6 worm cellular contexts compared by ENCODE assay signal in genomic region chrV:6322749-6323367, ce11.
TF ChIP-seq lines count a peak whose summit lies in the region.

No protein-coding gene starts in this region.

TF ChIP-seq in whole organism, L1 larva, 84 proteins besides CTCF, POLR2A, EP300 and RAD21 (continues in another document):
- TF ChIP-seq C16A3.4 (tag; optimal IDR thresholded peaks at IDR 0.05; lab: Kevin White, UChicago) = no peak
- TF ChIP-seq Y116A8C.19 (tag; optimal IDR thresholded peaks at IDR 0.05; lab: Kevin White, UChicago; ENCODE audit: borderline replicate concordance) = no peak
- no peak for TF ChIP-seq unc-30 (tag; optimal IDR thresholded peaks at IDR 0.05; lab: Kevin White, UChicago)
- TF ChIP-seq lin-14 (GFP tag; optimal IDR thresholded peaks at IDR 0.05; lab: Kevin White, UChicago) = peak; percentile 82
- TF ChIP-seq ets-5 (GFP tag; IDR thresholded peaks at IDR 0.05; lab: Robert Waterston, UW) = no peak
- TF ChIP-seq nhr-12 (tag; optimal IDR thresholded peaks at IDR 0.05; lab: Kevin White, UChicago) = no peak
- TF ChIP-seq tlp-1 (tag; optimal IDR thresholded peaks at IDR 0.05; lab: Kevin White, UChicago) = no peak
- TF ChIP-seq ztf-4 (tag; optimal IDR thresholded peaks at IDR 0.05; lab: Kevin White, UChicago) = no peak
- TF ChIP-seq ceh-82 (tag; optimal IDR thresholded peaks at IDR 0.05; lab: Kevin White, UChicago) = no peak
- no peak for TF ChIP-seq hlh-17 (GFP tag; optimal IDR thresholded peaks at IDR 0.05; lab: Kevin White, UChicago; ENCODE audit: borderline replicate concordance)
- no peak for TF ChIP-seq zip-4 (GFP tag; optimal IDR thresholded peaks at IDR 0.05; lab: Kevin White, UChicago)
- TF ChIP-seq mep-1 (tag; optimal IDR thresholded peaks at IDR 0.05; lab: Kevin White, UChicago) = peak; percentile 64
- TF ChIP-seq elt-3 (tag; optimal IDR thresholded peaks at IDR 0.05; lab: Kevin White, UChicago) = peak in 5 of 6 experiments; percentile 14 to 69 (median 56)
- TF ChIP-seq ceh-8 (GFP tag; optimal IDR thresholded peaks at IDR 0.05; lab: Kevin White, UChicago) = no peak
- no peak for TF ChIP-seq xbp-1 (tag; optimal IDR thresholded peaks at IDR 0.05; lab: Kevin White, UChicago)

TF ChIP-seq in whole organism, L2 larva, 48 proteins besides CTCF, POLR2A, EP300 and RAD21:
- TF ChIP-seq ceh-16 (tag; optimal IDR thresholded peaks at IDR 0.05; lab: Kevin White, UChicago) = no peak
- peak; percentile 69 for TF ChIP-seq sma-9 (GFP tag; optimal IDR thresholded peaks at IDR 0.05; lab: Kevin White, UChicago)
- no peak for TF ChIP-seq sma-9 (tag; optimal IDR thresholded peaks at IDR 0.05; lab: Kevin White, UChicago)
- TF ChIP-seq ama-1 (optimal IDR thresholded peaks at IDR 0.05; lab: Kevin White, UChicago) = no peak
- TF ChIP-seq sma-3 (GFP tag; optimal IDR thresholded peaks at IDR 0.05; lab: Kevin White, UChicago) = peak; percentile 80
- TF ChIP-seq elt-1 (tag; optimal IDR thresholded peaks at IDR 0.05; lab: Kevin White, UChicago) = no peak
- TF ChIP-seq nhr-129 (tag; optimal IDR thresholded peaks at IDR 0.05; lab: Kevin White, UChicago) = peak; percentile 52
- peak; percentile 75 for TF ChIP-seq nhr-25 (tag; optimal IDR thresholded peaks at IDR 0.05; lab: Kevin White, UChicago)
- peak; percentile 3 for TF ChIP-seq crh-2 (tag; optimal IDR thresholded peaks at IDR 0.05; lab: Kevin White, UChicago)
- no peak for TF ChIP-seq mab-5 (tag; optimal IDR thresholded peaks at IDR 0.05; lab: Kevin White, UChicago)
- TF ChIP-seq nhr-23 (tag; optimal IDR thresholded peaks at IDR 0.05; lab: Kevin White, UChicago) = no peak
- TF ChIP-seq blmp-1 (tag; optimal IDR thresholded peaks at IDR 0.05; lab: Kevin White, UChicago; ENCODE audit: insufficient read depth) = peak; percentile 3
- TF ChIP-seq fos-1 (tag; optimal IDR thresholded peaks at IDR 0.05; lab: Kevin White, UChicago) = peak; percentile 14
- peak; percentile 60 for TF ChIP-seq nhr-21 (tag; optimal IDR thresholded peaks at IDR 0.05; lab: Kevin White, UChicago)
- peak; percentile 15 for TF ChIP-seq ztf-4 (tag; optimal IDR thresholded peaks at IDR 0.05; lab: Kevin White, UChicago)

TF ChIP-seq in whole organism, L3 larva, 47 proteins besides CTCF, POLR2A, EP300 and RAD21:
- TF ChIP-seq nhr-43 (tag; optimal IDR thresholded peaks at IDR 0.05; lab: Kevin White, UChicago; ENCODE audit: poor library complexity, severe bottlenecking) = peak; percentile 20
- no peak for TF ChIP-seq tbx-2 (tag; optimal IDR thresholded peaks at IDR 0.05; lab: Kevin White, UChicago)
- peak; percentile 68 for TF ChIP-seq nhr-25 (tag; optimal IDR thresholded peaks at IDR 0.05; lab: Kevin White, UChicago)
- peak; percentile 53 for TF ChIP-seq nhr-23 (tag; optimal IDR thresholded peaks at IDR 0.05; lab: Kevin White, UChicago)
TF ChIP-seq in whole organism, L3 larva: peak in this region for 3.

TF ChIP-seq in whole organism, L4 larva, 104 proteins besides CTCF, POLR2A, EP300 and RAD21 (continues in another document):
- peak; percentile 48 for TF ChIP-seq hlh-11 (tag; optimal IDR thresholded peaks at IDR 0.05; lab: Kevin White, UChicago)
- TF ChIP-seq unc-62 (GFP tag; optimal IDR thresholded peaks at IDR 0.05 in 1 of 2; lab: Kevin White, UChicago) = peak in 1 of 2 experiments; percentile 99
- no peak for TF ChIP-seq unc-62 (tag; optimal IDR thresholded peaks at IDR 0.05; lab: Kevin White, UChicago)
- peak; percentile 12 for TF ChIP-seq cey-2 (tag; optimal IDR thresholded peaks at IDR 0.05; lab: Kevin White, UChicago; ENCODE audit: borderline replicate concordance, insufficient read depth)
- no peak for TF ChIP-seq attf-4 (tag; optimal IDR thresholded peaks at IDR 0.05; lab: Kevin White, UChicago)
- TF ChIP-seq ceh-32 (tag; optimal IDR thresholded peaks at IDR 0.05; lab: Kevin White, UChicago; ENCODE audit: poor library complexity) = no peak
- TF ChIP-seq dpl-1 (GFP tag; optimal IDR thresholded peaks at IDR 0.05; lab: Kevin White, UChicago) = no peak
- no peak for TF ChIP-seq D1046.2 (GFP tag; IDR thresholded peaks at IDR 0.05; lab: Robert Waterston, UW)
- no peak for TF ChIP-seq lin-1 (GFP tag; IDR thresholded peaks at IDR 0.05; lab: Robert Waterston, UW)
- no peak for TF ChIP-seq zfp-2 (tag; optimal IDR thresholded peaks at IDR 0.05; lab: Kevin White, UChicago)
- TF ChIP-seq dmd-6 (GFP tag; IDR thresholded peaks at IDR 0.05; lab: Robert Waterston, UW) = peak; percentile 18; the same call in 1 of the 2 replicates
- peak; percentile 9 for TF ChIP-seq nhr-6 (tag; optimal IDR thresholded peaks at IDR 0.05; lab: Kevin White, UChicago)
- no peak for TF ChIP-seq ceh-20 (GFP tag; IDR thresholded peaks at IDR 0.05; lab: Robert Waterston, UW)
- no peak for TF ChIP-seq daf-19 (GFP tag; conservative IDR thresholded peaks at IDR 0.05; lab: Robert Waterston, UW)
- TF ChIP-seq lin-39 (tag; optimal IDR thresholded peaks at IDR 0.05; lab: Kevin White, UChicago) = no peak
- no peak for TF ChIP-seq sdz-12 (GFP tag; optimal IDR thresholded peaks at IDR 0.05; lab: Kevin White, UChicago)
- TF ChIP-seq lin-13 (GFP tag; optimal IDR thresholded peaks at IDR 0.05; lab: Kevin White, UChicago) = no peak
- TF ChIP-seq F10B5.3 (tag; optimal IDR thresholded peaks at IDR 0.05; lab: Kevin White, UChicago) = no peak
- TF ChIP-seq nhr-237 (tag; optimal IDR thresholded peaks at IDR 0.05; lab: Kevin White, UChicago) = no peak
- TF ChIP-seq nhr-28 (tag; optimal IDR thresholded peaks at IDR 0.05; lab: Kevin White, UChicago) = peak; percentile 91

TF ChIP-seq in whole organism, mixed stage, embryonic, 35 proteins besides CTCF, POLR2A, EP300 and RAD21:
- TF ChIP-seq blmp-1 (tag; optimal IDR thresholded peaks at IDR 0.05; lab: Kevin White, UChicago) = no peak
- TF ChIP-seq mab-5 (tag; optimal IDR thresholded peaks at IDR 0.05; lab: Kevin White, UChicago) = no peak
- TF ChIP-seq elt-1 (tag; optimal IDR thresholded peaks at IDR 0.05; lab: Kevin White, UChicago; ENCODE audit: borderline replicate concordance, insufficient read depth) = peak; percentile 29
TF ChIP-seq in whole organism, mixed stage, embryonic: peak in this region for 1.

TF ChIP-seq in whole organism, young adult, 124 proteins besides CTCF, POLR2A, EP300 and RAD21:
- no peak for TF ChIP-seq nhr-90 (tag; optimal IDR thresholded peaks at IDR 0.05; lab: Kevin White, UChicago)
- no peak for TF ChIP-seq F55B11.4 (tag; optimal IDR thresholded peaks at IDR 0.05; lab: Kevin White, UChicago; ENCODE audit: borderline replicate concordance, insufficient read depth)
- no peak for TF ChIP-seq F57A8.1 (GFP tag; optimal IDR thresholded peaks at IDR 0.05; lab: Kevin White, UChicago)
- no peak for TF ChIP-seq cebp-1 (GFP tag; IDR thresholded peaks at IDR 0.05; lab: Robert Waterston, UW)
- TF ChIP-seq cebp-1 (tag; optimal IDR thresholded peaks at IDR 0.05; lab: Kevin White, UChicago) = peak; percentile 3
